Fruit fly (Drosophila melanogaster) ovary, adult (tissue): ENCODE measurements around the gene nkd.
A peak's percentile ranks its signal among the peaks of the same experiment; 100 is the strongest.

Source experiments
- CG17801 ChIP-seq: fragments of 200-800 bp; optimal IDR thresholded peaks from 2 replicates; lab custom pipeline; 2019; ENCODE audit warnings: missing biosample characterization, mild to moderate bottlenecking, missing genetic modification characterization, moderate library complexity; ENCODE audit not compliant: partially characterized antibody

Gene nkd

dm6 chr3L:19011174-19011573 lies 34.1 kb downstream of the nkd start:
- no peak for TF ChIP-seq CG17801 (GFP tag; lab: Kevin White, UChicago)

DNA sequence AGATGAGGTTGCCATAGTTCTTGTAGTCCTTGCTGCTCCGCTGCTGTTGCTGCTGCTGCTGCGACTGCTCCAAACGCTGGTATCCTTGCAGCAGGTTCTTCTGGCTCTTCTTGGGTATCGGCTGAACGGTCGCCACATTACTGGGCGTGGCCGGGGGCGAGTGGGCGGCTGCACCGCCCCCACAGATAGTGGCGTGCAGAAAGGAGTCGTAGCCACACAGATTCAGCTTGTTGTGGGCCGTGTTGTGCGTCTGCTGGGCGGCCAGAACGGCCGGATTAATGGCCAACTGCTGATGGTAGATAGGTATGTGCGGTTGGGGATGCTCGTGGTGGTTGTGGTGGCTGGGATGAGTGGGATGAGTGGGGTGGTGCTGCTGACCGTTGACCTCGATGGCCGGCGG lies 39.9 kb downstream of the nkd start:
- no peak for TF ChIP-seq CG17801 (GFP tag; lab: Kevin White, UChicago)

DNA sequence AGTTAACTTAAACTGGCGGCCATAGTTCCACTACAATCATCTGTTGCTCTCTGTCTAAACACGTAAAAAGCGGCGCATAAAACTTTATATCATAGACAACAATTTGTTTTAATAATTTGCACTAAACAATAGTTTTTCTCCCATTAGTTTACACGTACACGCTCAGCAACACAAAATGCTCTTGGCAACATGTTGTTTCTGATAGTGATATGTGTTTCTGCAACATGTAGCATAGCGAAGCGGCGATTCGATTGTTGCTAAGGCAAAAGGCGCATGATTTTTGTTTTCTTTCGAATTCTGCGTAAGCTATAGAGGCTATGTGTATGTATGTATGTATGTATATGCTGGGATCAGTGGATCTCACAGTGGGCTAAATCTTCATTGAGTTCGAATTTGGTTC lies 41.1 kb downstream of the nkd start:
- no peak for TF ChIP-seq CG17801 (GFP tag; lab: Kevin White, UChicago)

dm6 chr3L:19003220-19003619 lies 42.0 kb downstream of the nkd start, which contains the start of gene SmydA-2:
Gene SmydA-2, minus strand, starts transcription at chr3L:19003252.
- TF ChIP-seq CG17801 (GFP tag; lab: Kevin White, UChicago): no peak

DNA sequence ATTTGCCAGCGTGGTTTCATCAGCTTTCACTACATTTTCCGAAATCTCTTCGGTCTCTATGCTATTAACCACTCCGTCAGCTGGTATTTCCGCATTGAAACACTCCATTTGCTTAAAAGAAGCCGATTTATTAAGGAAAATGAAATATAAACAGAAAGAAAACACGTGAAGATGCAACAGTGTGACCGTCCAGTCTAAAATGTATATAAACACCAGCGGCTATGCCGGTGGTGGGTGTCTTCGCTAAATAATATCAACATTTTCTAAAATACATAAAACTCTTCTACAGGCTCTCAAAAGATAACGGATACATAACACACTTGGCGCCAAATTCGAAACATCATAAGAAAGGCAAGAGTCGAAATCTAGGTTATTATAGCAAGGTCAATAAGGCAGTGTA lies 44.8 kb downstream of the nkd start, which contains the start of gene CG3808:
Gene CG3808, minus strand, starts transcription at position 196 of the 400 bp plus-strand sequence.
- TF ChIP-seq CG17801 (GFP tag; lab: Kevin White, UChicago): no peak

DNA sequence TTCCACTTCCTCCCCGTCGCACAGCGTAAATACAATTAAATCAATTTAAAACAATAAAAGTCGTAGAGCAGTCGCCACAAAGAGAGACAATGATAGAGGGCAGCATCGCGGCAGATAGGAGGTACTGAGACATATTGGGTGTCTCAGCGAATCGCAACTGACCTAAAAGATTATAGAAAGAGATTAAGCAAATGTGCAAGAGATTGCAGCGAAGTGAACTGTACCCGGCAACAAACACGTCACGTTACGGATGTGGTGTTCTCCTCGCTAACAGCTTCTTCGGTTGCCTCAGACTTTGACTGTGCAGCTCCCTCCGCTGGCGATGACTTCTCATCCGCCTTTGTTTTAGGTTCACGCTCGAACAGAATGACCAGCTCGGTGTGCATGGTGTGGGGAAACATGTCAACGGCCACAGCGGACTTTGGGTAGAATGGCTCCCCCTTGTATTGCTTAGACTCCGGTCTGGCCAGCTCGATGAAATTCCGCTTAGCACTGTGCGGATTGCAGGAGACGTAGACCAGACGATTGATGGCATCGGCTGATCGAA lies 46.9 kb downstream of the nkd start:
- TF ChIP-seq CG17801 (GFP tag; lab: Kevin White, UChicago): no peak

DNA sequence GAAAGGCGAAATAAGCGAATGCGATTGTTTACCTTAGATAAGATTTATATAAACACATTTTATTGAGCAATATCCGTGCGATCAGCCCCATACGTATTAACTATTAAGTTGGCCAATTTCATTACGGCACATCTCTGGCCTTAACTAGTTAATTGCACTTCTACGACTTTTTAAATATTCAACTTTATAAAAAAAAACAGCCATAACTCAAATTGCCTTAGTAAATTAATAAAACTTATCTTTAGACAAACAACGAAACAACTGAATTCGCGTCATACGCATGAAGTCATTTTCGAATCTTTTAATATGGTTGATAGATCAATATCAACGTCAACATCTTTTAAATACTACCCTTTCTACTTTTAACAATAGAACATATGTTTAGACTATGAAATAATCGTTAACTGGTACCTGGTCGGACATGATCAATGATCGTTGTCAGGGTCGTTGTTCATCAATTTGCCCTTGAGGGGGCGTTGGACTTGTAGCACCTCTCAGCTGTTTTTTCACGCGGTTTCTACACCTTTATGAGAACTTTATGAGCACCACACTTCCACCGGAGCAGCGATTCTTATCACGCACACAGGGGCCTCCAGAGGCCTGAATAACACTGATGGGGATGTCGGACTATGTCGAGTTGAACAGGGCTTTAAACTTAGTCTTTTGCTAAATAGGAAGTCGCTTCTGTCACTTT lies 47.5 kb downstream of the nkd start, which contains the start of gene CG18135:
Gene CG18135, minus strand, starts transcription at position 694 of the 694 bp plus-strand sequence.
- no peak for TF ChIP-seq CG17801 (GFP tag; lab: Kevin White, UChicago)

dm6 chr3L:18996774-18997589 lies 48.3 kb downstream of the nkd start:
- peak; percentile 95 for TF ChIP-seq CG17801 (GFP tag; lab: Kevin White, UChicago)

DNA sequence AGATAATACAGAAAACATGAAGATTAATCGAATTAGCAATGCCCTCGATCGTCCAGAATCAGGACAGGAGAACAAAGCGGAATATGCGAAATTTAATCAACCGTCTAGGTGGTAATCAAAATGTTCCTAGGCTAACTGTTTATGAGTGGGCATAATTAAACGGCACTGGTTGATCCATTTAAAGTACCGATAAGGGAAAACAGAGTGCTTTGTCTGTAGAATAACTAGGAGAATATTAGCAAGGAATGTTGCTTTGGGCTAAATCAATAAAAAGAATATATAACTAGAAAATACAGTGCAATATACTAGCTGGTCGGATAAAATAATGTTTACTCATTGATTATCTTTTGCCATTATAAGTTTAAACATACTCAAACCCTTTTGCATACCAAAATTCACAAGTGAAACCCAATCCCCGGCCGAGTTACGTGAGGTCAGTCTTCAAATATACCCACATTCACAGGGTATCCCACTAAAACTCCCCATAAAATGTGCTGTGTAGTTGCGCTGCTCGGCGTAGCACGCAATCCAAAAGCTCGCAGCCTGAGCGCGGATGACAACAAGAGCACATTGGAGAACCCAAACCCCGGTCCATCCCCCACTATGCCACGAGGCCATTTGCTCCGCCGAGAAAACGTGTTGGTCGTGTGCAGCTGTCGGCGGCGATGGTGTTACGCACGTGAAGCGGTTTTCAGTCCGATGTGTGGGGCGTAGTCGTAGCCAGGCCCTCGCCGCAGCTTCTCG lies 49.0 kb downstream of the nkd start:
- no peak for TF ChIP-seq CG17801 (GFP tag; lab: Kevin White, UChicago)

- TF ChIP-seq CG17801 (GFP tag; lab: Kevin White, UChicago): no peak
These were observed 49.6 kb downstream of the nkd start for dm6 chr3L:18995667-18996029.

dm6 chr3L:18994505-18994969 lies 50.7 kb downstream of the nkd start:
- no peak for TF ChIP-seq CG17801 (GFP tag; lab: Kevin White, UChicago)

dm6 chr3L:18993578-18994255 lies 51.5 kb downstream of the nkd start:
- TF ChIP-seq CG17801 (GFP tag; lab: Kevin White, UChicago): no peak

DNA sequence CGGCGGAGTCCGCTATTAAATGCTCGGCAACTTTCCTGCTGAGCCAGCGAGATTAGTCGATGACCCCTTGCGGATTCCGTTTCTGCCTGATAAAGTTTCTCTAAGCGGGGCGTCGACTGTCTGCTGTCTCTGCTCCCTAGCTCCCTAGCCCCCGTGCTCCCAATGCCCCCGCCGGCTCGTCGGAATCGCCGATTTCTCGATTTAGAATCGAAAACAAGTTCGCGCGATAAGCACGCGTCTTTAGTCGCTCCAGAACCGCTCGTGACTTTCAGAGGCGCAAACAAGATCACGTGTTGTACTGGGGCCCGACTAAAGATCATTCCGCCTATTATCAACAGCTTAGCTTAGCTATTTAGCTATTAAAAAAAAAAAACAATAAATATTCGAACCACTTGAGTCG lies 52.4 kb downstream of the nkd start:
- TF ChIP-seq CG17801 (GFP tag; lab: Kevin White, UChicago): no peak

DNA sequence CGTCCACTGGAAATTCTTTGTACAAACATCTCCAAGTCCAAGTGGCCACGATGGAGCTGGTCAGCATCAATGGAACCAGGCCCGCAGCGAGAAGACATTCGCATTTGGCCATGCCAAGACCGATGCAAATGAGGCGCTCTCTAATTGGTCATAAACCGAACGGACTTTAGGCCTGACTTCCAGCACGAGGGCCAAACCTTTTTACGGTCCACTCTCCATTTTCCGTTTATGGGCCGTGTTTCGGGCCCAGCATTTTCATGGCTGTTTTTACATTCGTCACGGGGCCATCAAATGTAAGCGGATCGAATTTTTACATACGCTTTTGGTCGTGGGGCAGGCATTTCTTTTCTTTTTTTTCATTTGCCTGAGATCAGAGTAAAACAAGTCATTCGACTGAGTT lies 55.6 kb downstream of the nkd start, which contains the start of gene CG34256:
Gene CG34256, minus strand, starts transcription at position 205 of the 400 bp plus-strand sequence.
- TF ChIP-seq CG17801 (GFP tag; lab: Kevin White, UChicago): no peak
